Fruit fly (Drosophila melanogaster): ENCODE data around the gene S.

The S gene

DNA sequence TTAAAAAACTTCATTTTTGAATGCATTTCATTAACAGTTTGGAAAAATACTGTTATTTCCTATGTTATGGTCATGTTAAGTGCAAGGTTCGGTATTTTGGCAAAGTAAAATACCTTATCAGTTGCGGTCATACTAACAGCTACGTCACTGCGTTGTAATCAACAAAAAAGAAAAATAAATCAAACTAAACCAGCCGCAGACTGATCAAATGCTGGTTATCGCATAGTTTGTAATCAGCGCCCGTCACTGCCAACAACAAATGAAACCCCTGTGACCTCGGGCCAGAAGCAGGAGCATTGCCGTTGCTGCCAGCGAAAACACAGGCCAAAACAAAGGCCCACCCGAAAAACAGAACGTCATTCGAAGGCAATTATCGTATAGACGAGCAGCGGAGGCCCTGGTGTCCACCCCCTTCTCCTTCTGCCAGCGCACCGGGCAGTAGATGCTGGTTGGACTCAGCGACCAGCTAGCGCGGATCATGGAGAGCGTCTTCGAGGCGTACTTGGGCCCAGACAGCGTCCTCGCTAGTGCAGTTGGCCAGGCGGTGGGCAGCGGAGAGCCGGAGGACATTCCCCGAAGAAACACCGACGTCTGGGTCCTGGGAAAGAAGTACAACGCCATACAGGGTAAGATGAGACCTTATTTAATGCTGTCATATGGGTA lies 3.3 kb upstream of the S start, which contains the start of gene Atg4a:
Gene Atg4a (plus strand): TSS at position 110 of the 663 bp plus-strand sequence.
- TF ChIP-seq pho (GFP tag; optimal IDR thresholded peaks at IDR 0.05): no peak
- no peak for TF ChIP-seq CG7556 (GFP tag; optimal IDR thresholded peaks at IDR 0.05)
- no peak for TF ChIP-seq CG18599 (GFP tag; optimal IDR thresholded peaks at IDR 0.05)
- TF ChIP-seq z (GFP tag; IDR thresholded peaks at IDR 0.05): no peak
- TF ChIP-seq sug (tag; optimal IDR thresholded peaks at IDR 0.05): no peak
- TF ChIP-seq sisA (GFP tag; IDR thresholded peaks at IDR 0.05): no peak
- no peak for TF ChIP-seq CG3065 (GFP tag; optimal IDR thresholded peaks at IDR 0.05)
- TF ChIP-seq otp (GFP tag; IDR thresholded peaks at IDR 0.05): no peak
- TF ChIP-seq BEAF-32 (GFP tag; optimal IDR thresholded peaks at IDR 0.05): no peak
- no peak for TF ChIP-seq fd102C (GFP tag; optimal IDR thresholded peaks at IDR 0.05)
- TF ChIP-seq CG10565 (GFP tag; optimal IDR thresholded peaks at IDR 0.05): no peak
- no peak for TF ChIP-seq dimm (GFP tag; IDR thresholded peaks at IDR 0.05)
- no peak for TF ChIP-seq Doc2 (GFP tag; IDR thresholded peaks at IDR 0.05)
- no peak for TF ChIP-seq CG14050 (GFP tag; IDR thresholded peaks at IDR 0.05)
- TF ChIP-seq Med (GFP tag): peak; percentile 62
- TF ChIP-seq CG5180 (GFP tag; optimal IDR thresholded peaks at IDR 0.05): no peak
- peak; percentile 42 for TF ChIP-seq CG4617 (GFP tag; optimal IDR thresholded peaks at IDR 0.05; ENCODE audit: borderline replicate concordance)
- no peak for TF ChIP-seq zfh2 (GFP tag; optimal IDR thresholded peaks at IDR 0.05)
- no peak for TF ChIP-seq CG11456 (GFP tag; IDR thresholded peaks at IDR 0.05)
- no peak for TF ChIP-seq prd (optimal IDR thresholded peaks at IDR 0.05)
- TF ChIP-seq prd (GFP tag; IDR thresholded peaks at IDR 0.05): no peak
- no peak for TF ChIP-seq Dp (GFP tag; optimal IDR thresholded peaks at IDR 0.05)
- TF ChIP-seq lilli (GFP tag; optimal IDR thresholded peaks at IDR 0.05): no peak
- TF ChIP-seq maf-S (GFP tag; optimal IDR thresholded peaks at IDR 0.05): no peak
- TF ChIP-seq bsh (GFP tag; optimal IDR thresholded peaks at IDR 0.05): peak in 1 of 2 experiments; percentile 21
- no peak for TF ChIP-seq CG14014 (GFP tag; IDR thresholded peaks at IDR 0.05)
- no peak for TF ChIP-seq CG10462 (GFP tag; optimal IDR thresholded peaks at IDR 0.05)
- peak; percentile 13 for TF ChIP-seq ftz-f1 (GFP tag; optimal IDR thresholded peaks at IDR 0.05)
- TF ChIP-seq CG7786 (GFP tag; optimal IDR thresholded peaks at IDR 0.05): no peak
- no peak for TF ChIP-seq CG9215 (GFP tag; IDR thresholded peaks at IDR 0.05)
- TF ChIP-seq CG12155 (GFP tag; optimal IDR thresholded peaks at IDR 0.05): no peak
- no peak for TF ChIP-seq Lim3 (GFP tag; IDR thresholded peaks at IDR 0.05)
- 0 out of 4 replicates have a peak, but pooled peaks have one; percentile 30 for TF ChIP-seq Dll (GFP tag; IDR thresholded peaks at IDR 0.05; ENCODE audit: partially characterized antibody)
- TF ChIP-seq Bdp1 (GFP tag; optimal IDR thresholded peaks at IDR 0.05): no peak
- peak; percentile 80 for TF ChIP-seq MESR4 (GFP tag; optimal IDR thresholded peaks at IDR 0.05)
- TF ChIP-seq CG8944 (GFP tag; optimal IDR thresholded peaks at IDR 0.05): no peak
- TF ChIP-seq CG2120 (GFP tag; optimal IDR thresholded peaks at IDR 0.05): no peak
- peak; percentile 2 for TF ChIP-seq CG2712 (tag; optimal IDR thresholded peaks at IDR 0.05)
- peak; percentile 41 for TF ChIP-seq stwl (tag; optimal IDR thresholded peaks at IDR 0.05)
- no peak for TF ChIP-seq Stat92E (GFP tag; optimal IDR thresholded peaks at IDR 0.05)
- TF ChIP-seq HmgZ (tag; optimal IDR thresholded peaks at IDR 0.05): peak; percentile 1
- TF ChIP-seq CG10654 (GFP tag; optimal IDR thresholded peaks at IDR 0.05): no peak
- no peak for TF ChIP-seq sqz (GFP tag; optimal IDR thresholded peaks at IDR 0.05)
- TF ChIP-seq so (GFP tag; IDR thresholded peaks at IDR 0.05): no peak
- TF ChIP-seq CG18476 (GFP tag; optimal IDR thresholded peaks at IDR 0.05): no peak
- no peak for TF ChIP-seq sens (GFP tag)
- TF ChIP-seq CG31441 (GFP tag; IDR thresholded peaks at IDR 0.05): no peak
- TF ChIP-seq YL-1 (GFP tag; optimal IDR thresholded peaks at IDR 0.05): peak; percentile 64
- no peak for TF ChIP-seq TFAM (GFP tag; optimal IDR thresholded peaks at IDR 0.05)
- no peak for TF ChIP-seq klu (GFP tag; IDR thresholded peaks at IDR 0.05)
- TF ChIP-seq CG34376 (GFP tag; optimal IDR thresholded peaks at IDR 0.05): peak; percentile 21
